Fruit fly (Drosophila melanogaster) whole organism, embryonic: ENCODE results near the gene CG5902.

ENCODE experiments used
- B-H1 ChIP-seq: fragments of 200-800 bp; sonication (Bioruptor generic); IDR thresholded peaks from 3 replicates; pipeline ENCODE4 v1.3.6; 2022; ENCODE audit warnings: missing biosample characterization, missing genetic modification characterization
- CG3407 ChIP-seq: fragments of 200-800 bp; sonication (Bioruptor generic); optimal IDR thresholded peaks from 2 replicates; lab custom pipeline; 2018; ENCODE audit warnings: missing biosample characterization, mild to moderate bottlenecking, missing genetic modification characterization
- Doc3 ChIP-seq: fragments of 200-800 bp; sonication (Bioruptor generic); IDR thresholded peaks from 3 replicates; pipeline ENCODE4 v1.3.6; 2022; ENCODE audit warnings: missing biosample characterization, missing genetic modification characterization; ENCODE audit not compliant: partially characterized antibody
- Fer2 ChIP-seq: fragments of 200-800 bp; sonication (Bioruptor generic); optimal IDR thresholded peaks from 2 replicates; lab custom pipeline; 2018; ENCODE audit warnings: missing biosample characterization, mild to moderate bottlenecking, missing genetic modification characterization, moderate library complexity
- Hr78 ChIP-seq, 2 experiments: fragments of 200-800 bp in 1 of 2; fragments of >200 bp in 1 of 2; sonication (Bioruptor generic) in 1 of 2; optimal IDR thresholded peaks; 2 replicates each; lab custom pipeline; 2017 to 2019; ENCODE audit warnings: missing biosample characterization in 2 of 2, missing genetic modification characterization in 2 of 2, mild to moderate bottlenecking in 1 of 2, moderate library complexity in 1 of 2
- hbn ChIP-seq: fragments of 200-800 bp; sonication (Bioruptor generic); IDR thresholded peaks from 2 replicates; pipeline ENCODE4 v1.3.6; 2022; ENCODE audit warnings: missing biosample characterization, missing genetic modification characterization; ENCODE audit not compliant: partially characterized antibody
- nmo ChIP-seq: fragments of 200-800 bp; sonication (Bioruptor generic); optimal IDR thresholded peaks from 2 replicates; lab custom pipeline; 2018; ENCODE audit warnings: missing biosample characterization, mild to moderate bottlenecking, missing genetic modification characterization, moderate library complexity

dm6 chr3R:24014600-24014999, 28.2 kb downstream of the CG5902 start:
- TF ChIP-seq nmo (GFP tag; lab: Kevin White, UChicago): no peak
- no peak for TF ChIP-seq CG3407
- TF ChIP-seq B-H1 (GFP tag; lab: Robert Waterston, UW): no peak
- no peak for TF ChIP-seq Fer2 (tag; lab: Kevin White, UChicago)
- no peak for TF ChIP-seq Hr78 (GFP tag; optimal IDR thresholded peaks at IDR 0.05; lab: Kevin White, UChicago)
- no peak for TF ChIP-seq Doc3 (GFP tag; lab: Robert Waterston, UW)
- TF ChIP-seq hbn (GFP tag; lab: Robert Waterston, UW): no peak
